Worm (Caenorhabditis elegans) whole organism, L4 larva: Measurements from ENCODE around the gene tax-6.

Experiments used
- fos-1 ChIP-seq: fragments of 150-350 bp; optimal IDR thresholded peaks from 2 replicates; lab custom pipeline; 2014; ENCODE audit warnings: missing biosample characterization, missing genetic modification characterization
- pqm-1 ChIP-seq: sonication (generic microtip); optimal IDR thresholded peaks from 2 replicates; lab custom pipeline; 2017; ENCODE audit warnings: missing biosample characterization, missing genetic modification characterization
- tra-1 ChIP-seq: fragments of 200-800 bp; sonication (Bioruptor generic); IDR thresholded peaks from 2 replicates; pipeline ENCODE4 v1.3.6; 2022; ENCODE audit warnings: missing genetic modification reagents, missing genetic modification characterization, missing compliant biosample characterization

DNA sequence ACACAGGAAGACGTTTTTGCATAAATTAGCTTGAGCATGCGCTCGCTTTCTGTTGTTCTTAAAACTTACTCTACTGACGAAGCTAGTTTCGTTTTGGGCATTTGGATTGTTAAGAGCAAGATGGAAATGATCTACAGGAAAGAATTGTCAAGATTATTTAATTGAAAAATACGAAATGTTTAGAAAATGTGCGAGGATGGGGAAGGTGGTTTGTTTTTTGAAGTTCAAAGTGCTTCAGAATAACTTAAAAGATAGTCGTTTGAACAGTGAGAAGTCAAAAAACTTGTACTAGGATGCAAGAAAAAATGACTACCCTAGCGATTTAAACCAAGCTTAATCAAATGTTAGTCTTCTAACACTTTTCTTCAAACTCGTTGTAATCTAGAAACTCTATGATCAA lies 44.3 kb downstream of the tax-6 start, which contains the start of gene srb-17:
- TF ChIP-seq fos-1 (no peak), pqm-1 (tag; lab: Kevin White, UChicago) (no peak), tra-1 (GFP tag; lab: Robert Waterston, UW) (no peak)
